Worm (Caenorhabditis elegans) whole organism, early embryonic: ENCODE measurements around the gene fbxb-6.
A peak's percentile ranks its signal among the peaks of the same experiment; 100 is the strongest.

Experiments used
- B0310.2 ChIP-seq: sonication (generic microtip); optimal IDR thresholded peaks from 2 replicates; lab custom pipeline; 2016; ENCODE audit warnings: mild to moderate bottlenecking, missing genetic modification characterization, missing compliant biosample characterization
- F13C5.2 ChIP-seq: sonication (generic microtip); optimal IDR thresholded peaks from 2 replicates; lab custom pipeline; 2017; ENCODE audit warnings: mild to moderate bottlenecking, missing genetic modification characterization, inconsistent platforms, missing compliant biosample characterization
- aly-1 ChIP-seq: sonication (generic microtip); optimal IDR thresholded peaks from 2 replicates; lab custom pipeline; 2016; ENCODE audit warnings: missing genetic modification characterization, missing compliant biosample characterization
- ama-1 ChIP-seq: fragments of 150-350 bp; optimal IDR thresholded peaks from 2 replicates; lab custom pipeline; 2014
- ceh-13 ChIP-seq: fragments of 200-800 bp; sonication (Bioruptor generic); optimal IDR thresholded peaks from 2 replicates; lab custom pipeline; 2018; ENCODE audit warnings: mild to moderate bottlenecking, missing genetic modification characterization, missing compliant biosample characterization
- ceh-36 ChIP-seq: sonication (generic microtip); optimal IDR thresholded peaks from 2 replicates; lab custom pipeline; 2016; ENCODE audit warnings: missing genetic modification characterization, inconsistent platforms, missing compliant biosample characterization
- ets-7 ChIP-seq: sonication (generic microtip); optimal IDR thresholded peaks from 2 replicates; lab custom pipeline; 2016; ENCODE audit warnings: missing genotype, missing genetic modification characterization, missing compliant biosample characterization
- flt-1 ChIP-seq: fragments of 200-800 bp; sonication (Bioruptor generic); IDR thresholded peaks from 2 replicates; pipeline ENCODE4 v1.3.6; 2022; ENCODE audit warnings: missing genetic modification characterization, missing compliant biosample characterization
- hmbx-1 ChIP-seq: sonication (generic microtip); optimal IDR thresholded peaks from 2 replicates; lab custom pipeline; 2016; ENCODE audit warnings: mild to moderate bottlenecking, missing genetic modification characterization, missing compliant biosample characterization
- hmg-4 ChIP-seq: fragments of 200-800 bp; sonication (Bioruptor generic); optimal IDR thresholded peaks from 2 replicates; lab custom pipeline; 2018; ENCODE audit warnings: mild to moderate bottlenecking, missing genetic modification characterization, missing compliant biosample characterization
- hnd-1 ChIP-seq: sonication (generic microtip); optimal IDR thresholded peaks from 2 replicates; lab custom pipeline; 2016; ENCODE audit warnings: missing genetic modification characterization, missing compliant biosample characterization
- pes-1 ChIP-seq: fragments of 200-800 bp; sonication (Bioruptor generic); IDR thresholded peaks from 2 replicates; pipeline ENCODE4 v1.3.6; 2022; ENCODE audit warnings: missing genetic modification reagents, missing genetic modification characterization, missing compliant biosample characterization
- scrt-1 ChIP-seq: fragments of 200-800 bp; sonication (Bioruptor generic); IDR thresholded peaks from 2 replicates; pipeline ENCODE4 v1.3.6; 2022; ENCODE audit warnings: missing genetic modification characterization, missing compliant biosample characterization
- sea-1 ChIP-seq: fragments of 200-800 bp; sonication (Bioruptor generic); conservative IDR thresholded peaks from 2 replicates; pipeline ENCODE4 v1.3.6; 2022; ENCODE audit warnings: missing genetic modification characterization, missing compliant biosample characterization
- tbx-11 ChIP-seq: fragments of 200-800 bp; sonication (Bioruptor generic); IDR thresholded peaks from 2 replicates; pipeline ENCODE4 v1.3.6; 2022; ENCODE audit warnings: missing genetic modification characterization, missing compliant biosample characterization
- tbx-37 ChIP-seq: fragments of 200-800 bp; sonication (Bioruptor generic); conservative IDR thresholded peaks from 2 replicates; pipeline ENCODE4 v1.3.6; 2022; ENCODE audit warnings: missing genetic modification reagents, missing genetic modification characterization, missing compliant biosample characterization
- tra-4 ChIP-seq: sonication (generic microtip); optimal IDR thresholded peaks from 2 replicates; lab custom pipeline; 2017; ENCODE audit warnings: missing genetic modification characterization, missing compliant biosample characterization

The fbxb-6 gene

ce11 chrII:2087206-2087605, 22.6 kb downstream of the fbxb-6 start:
- TF ChIP-seq ceh-13 (GFP tag; lab: Kevin White, UChicago), result no peak
- TF ChIP-seq hnd-1 (tag; lab: Kevin White, UChicago), result no peak
- no peak for TF ChIP-seq ets-7 (tag; lab: Kevin White, UChicago)
- no peak for TF ChIP-seq tra-4 (tag; lab: Kevin White, UChicago)
- no peak for TF ChIP-seq pes-1
- no peak for TF ChIP-seq tbx-11
- no peak for TF ChIP-seq tbx-37 (GFP tag; lab: Robert Waterston, UW)
- TF ChIP-seq hmbx-1 (tag; lab: Kevin White, UChicago), result no peak
- no peak for TF ChIP-seq hmg-4 (GFP tag; lab: Kevin White, UChicago)
- no peak for TF ChIP-seq aly-1 (tag; lab: Kevin White, UChicago)
- TF ChIP-seq flt-1 (GFP tag; lab: Robert Waterston, UW), result no peak
- TF ChIP-seq sea-1 (GFP tag; lab: Robert Waterston, UW), result no peak
- no peak for TF ChIP-seq ceh-36

DNA sequence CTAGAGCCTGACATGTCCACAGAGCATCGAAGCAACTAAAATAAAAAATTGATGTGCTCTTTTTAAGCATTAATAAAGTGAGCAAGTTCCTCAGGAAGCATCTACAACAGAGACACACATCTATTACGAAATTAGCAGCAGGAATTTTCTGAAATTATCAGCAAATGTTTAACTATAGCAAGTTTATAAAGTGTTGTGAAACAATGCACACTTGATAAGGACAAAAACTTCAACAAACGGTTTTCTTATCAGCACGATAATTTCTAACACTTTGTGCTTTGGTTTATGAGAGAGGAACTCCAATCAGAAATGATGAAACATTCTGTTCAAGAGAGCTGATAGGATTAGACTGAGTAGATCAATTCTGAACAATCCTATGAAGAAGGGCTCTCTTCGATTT, 26.0 kb downstream of the fbxb-6 start, which contains the start of gene trpl-5:
TSS of gene trpl-5 (minus strand) at position 32 of the 400 bp plus-strand sequence.
- no peak for TF ChIP-seq tra-4 (tag; lab: Kevin White, UChicago)
- no peak for TF ChIP-seq flt-1 (GFP tag; lab: Robert Waterston, UW)

ce11 chrII:2091972-2092371, 27.4 kb downstream of the fbxb-6 start, which contains the start of gene T16A1.10:
T16A1.10 (minus strand) TSS chrII:2092094.
- TF ChIP-seq hmg-4 (GFP tag; lab: Kevin White, UChicago), result peak; percentile 16
- peak; percentile 1 for TF ChIP-seq ceh-36
- TF ChIP-seq pes-1, result no peak
- TF ChIP-seq tbx-11, result no peak

DNA sequence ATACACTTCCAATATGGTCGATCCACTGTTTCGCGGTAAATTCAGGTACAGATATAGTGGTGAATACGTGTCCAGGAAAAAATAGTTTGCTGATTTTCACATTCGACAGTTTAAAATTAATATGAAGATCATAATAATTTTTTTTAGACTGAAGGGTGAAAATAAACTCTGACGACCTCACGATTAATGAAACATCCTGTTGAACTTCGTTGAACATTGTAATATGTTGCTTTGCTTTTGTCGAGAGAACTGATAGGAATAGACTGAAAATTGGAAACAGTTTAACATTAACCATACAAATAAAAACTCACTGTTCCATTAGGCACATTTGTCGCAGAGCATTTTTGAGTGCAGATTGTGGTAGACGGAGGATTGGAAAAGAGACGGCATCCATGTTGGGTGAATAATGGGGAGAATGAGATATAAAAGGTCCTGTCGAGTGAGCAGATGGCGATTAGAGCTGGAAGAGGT, 28.9 kb downstream of the fbxb-6 start, which contains the start of gene fbxb-37:
TSS of gene fbxb-37 (minus strand) at position 421 of the 471 bp plus-strand sequence.
- TF ChIP-seq flt-1 (GFP tag; lab: Robert Waterston, UW) (no peak), ceh-36 (no peak), B0310.2 (tag; lab: Kevin White, UChicago) (no peak), pes-1 (no peak), hmbx-1 (tag; lab: Kevin White, UChicago) (no peak), sea-1 (GFP tag; lab: Robert Waterston, UW) (no peak), ama-1 (lab: Kevin White, UChicago) (no peak), tbx-11 (no peak), ceh-13 (GFP tag; lab: Kevin White, UChicago) (no peak), hnd-1 (tag; lab: Kevin White, UChicago) (no peak), aly-1 (tag; lab: Kevin White, UChicago) (no peak), scrt-1 (GFP tag; lab: Robert Waterston, UW) (no peak), ets-7 (tag; lab: Kevin White, UChicago) (no peak), hmg-4 (GFP tag; lab: Kevin White, UChicago) (no peak), tbx-37 (GFP tag; lab: Robert Waterston, UW) (no peak)

DNA sequence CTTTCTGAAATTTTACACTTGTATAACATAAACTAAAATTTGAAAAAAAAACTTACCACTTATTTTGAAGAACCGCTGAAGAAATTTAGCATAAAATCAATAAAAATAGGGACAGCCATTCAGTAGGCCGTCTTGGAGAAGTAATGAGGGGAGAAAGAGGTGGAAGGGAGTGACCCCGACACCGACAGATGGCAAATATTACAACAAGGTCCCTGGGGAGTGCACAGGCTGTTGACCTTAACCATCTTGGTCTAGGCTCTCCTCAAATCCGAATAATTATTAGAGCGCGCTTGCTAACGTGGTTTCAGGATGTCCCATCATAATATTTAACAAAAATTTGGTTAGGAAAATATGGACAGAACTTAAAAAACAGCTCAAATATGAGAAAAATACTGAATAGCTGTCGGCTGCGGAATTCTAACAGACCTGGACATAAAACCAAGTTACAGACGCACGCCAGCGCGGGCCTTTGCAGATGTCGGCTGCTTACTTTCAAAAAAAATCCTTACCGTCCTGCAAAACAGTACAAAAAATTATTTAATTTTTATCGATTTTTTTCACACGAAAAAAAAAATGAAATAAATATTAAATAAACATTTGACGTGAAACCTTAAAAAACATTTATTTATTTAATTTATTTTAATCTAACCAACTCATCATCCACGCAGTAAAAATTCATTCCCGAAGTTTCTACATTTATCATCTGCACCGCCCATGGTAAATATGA, 30.5 kb downstream of the fbxb-6 start, which contains the start of gene T16A1.2:
TSS of gene T16A1.2 (plus strand) at position 677 of the 727 bp plus-strand sequence.
- TF ChIP-seq hnd-1 (tag; lab: Kevin White, UChicago) (no peak), scrt-1 (GFP tag; lab: Robert Waterston, UW) (no peak), tbx-11 (no peak), tra-4 (tag; lab: Kevin White, UChicago) (no peak), hmbx-1 (tag; lab: Kevin White, UChicago) (no peak), tbx-37 (GFP tag; lab: Robert Waterston, UW) (no peak), pes-1 (no peak), aly-1 (tag; lab: Kevin White, UChicago) (no peak), ets-7 (tag; lab: Kevin White, UChicago) (no peak), F13C5.2 (tag; lab: Kevin White, UChicago) (no peak), ama-1 (lab: Kevin White, UChicago) (no peak), ceh-13 (GFP tag; lab: Kevin White, UChicago) (no peak), sea-1 (GFP tag; lab: Robert Waterston, UW) (no peak), hmg-4 (GFP tag; lab: Kevin White, UChicago) (no peak)

DNA sequence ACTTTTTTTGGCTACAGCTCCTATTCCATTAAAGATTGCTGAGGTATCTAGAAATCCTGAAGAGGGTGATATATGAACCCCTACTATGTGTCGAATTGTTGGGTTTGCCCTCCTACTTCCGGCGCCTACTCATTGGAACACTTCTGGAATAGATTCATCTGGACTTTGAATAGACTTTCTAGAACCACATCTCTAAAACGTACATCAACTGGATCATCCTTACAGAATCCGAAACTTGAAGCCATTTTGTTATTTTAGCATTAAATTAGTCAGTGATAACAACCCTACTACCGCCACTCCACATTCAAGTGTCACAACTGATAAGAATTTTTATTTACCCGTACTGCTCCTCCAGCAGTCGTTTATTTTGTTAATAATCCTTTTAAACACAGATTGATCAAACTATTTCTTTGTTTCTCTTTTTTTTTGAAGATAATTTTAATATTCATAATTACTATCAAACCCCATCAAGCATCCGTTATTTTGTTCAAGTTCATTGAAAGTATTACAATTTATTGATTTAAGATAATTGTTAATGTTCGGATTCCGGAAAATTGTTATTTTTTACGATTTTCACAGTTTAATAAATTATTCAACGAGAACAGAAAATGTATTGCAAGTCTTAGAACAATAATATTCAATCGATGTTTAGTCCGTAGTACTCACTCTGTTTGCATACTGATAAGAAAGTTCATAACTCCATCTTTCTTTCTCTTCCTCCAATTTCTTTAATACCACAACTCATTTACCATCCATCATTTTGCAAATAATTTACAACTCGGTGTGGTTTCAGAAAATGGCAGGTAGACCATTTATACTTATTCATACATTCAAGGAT, 34.8 kb downstream of the fbxb-6 start, which contains the start of gene math-42:
TSS of gene math-42 (plus strand) at position 788 of the 838 bp plus-strand sequence.
- TF ChIP-seq flt-1 (GFP tag; lab: Robert Waterston, UW) (no peak), hmbx-1 (tag; lab: Kevin White, UChicago) (no peak)

DNA sequence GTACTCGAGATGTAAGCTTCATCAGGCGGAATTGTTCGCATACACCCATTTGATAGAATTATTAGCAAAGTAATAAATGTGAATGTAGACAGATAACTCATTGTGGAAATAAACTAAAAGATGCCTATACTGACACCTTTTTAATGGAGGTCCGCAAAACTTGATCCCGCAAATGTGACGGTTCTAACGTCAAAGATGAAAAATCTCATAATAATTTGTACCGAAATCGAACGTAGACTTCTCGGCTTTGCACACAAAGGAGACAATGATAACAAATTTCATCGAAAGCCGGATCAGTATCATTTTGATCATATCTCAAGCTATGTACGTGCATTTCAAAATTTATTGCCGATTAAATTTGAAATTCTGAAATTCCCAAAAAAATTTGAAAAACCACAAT, 43.7 kb downstream of the fbxb-6 start, which contains the start of gene R52.4:
TSS of gene R52.4 (minus strand) at position 101 of the 400 bp plus-strand sequence.
- TF ChIP-seq ceh-13 (GFP tag; lab: Kevin White, UChicago), result no peak
- TF ChIP-seq ama-1 (lab: Kevin White, UChicago), result no peak
- TF ChIP-seq aly-1 (tag; lab: Kevin White, UChicago), result no peak
- TF ChIP-seq ceh-36, result no peak
- TF ChIP-seq pes-1, result no peak
- no peak for TF ChIP-seq B0310.2 (tag; lab: Kevin White, UChicago)
- TF ChIP-seq hmbx-1 (tag; lab: Kevin White, UChicago), result no peak
- no peak for TF ChIP-seq scrt-1 (GFP tag; lab: Robert Waterston, UW)
- TF ChIP-seq F13C5.2 (tag; lab: Kevin White, UChicago), result no peak
- no peak for TF ChIP-seq sea-1 (GFP tag; lab: Robert Waterston, UW)
- TF ChIP-seq hnd-1 (tag; lab: Kevin White, UChicago), result no peak
- no peak for TF ChIP-seq flt-1 (GFP tag; lab: Robert Waterston, UW)
- no peak for TF ChIP-seq tbx-37 (GFP tag; lab: Robert Waterston, UW)
- no peak for TF ChIP-seq tra-4 (tag; lab: Kevin White, UChicago)
- no peak for TF ChIP-seq ets-7 (tag; lab: Kevin White, UChicago)
- TF ChIP-seq hmg-4 (GFP tag; lab: Kevin White, UChicago), result no peak
- no peak for TF ChIP-seq tbx-11
